Fruit fly (Drosophila melanogaster) whole organism, embryonic: ENCODE data around the gene CG10660.

Experiments
- Bteb2 ChIP-seq: fragments of 200-800 bp; sonication (Bioruptor generic); optimal IDR thresholded peaks from 2 replicates; lab custom pipeline; 2016; ENCODE audit warnings: missing biosample characterization, missing genetic modification characterization
- CG32772 ChIP-seq: fragments of 200-800 bp; sonication (Bioruptor generic); IDR thresholded peaks from 2 replicates; pipeline ENCODE4 v1.3.6; 2022; ENCODE audit warnings: missing biosample characterization, missing genetic modification characterization
- CG33557 ChIP-seq: fragments of 200-800 bp; sonication (Bioruptor generic); optimal IDR thresholded peaks from 2 replicates; lab custom pipeline; 2019; ENCODE audit warnings: missing biosample characterization, mild to moderate bottlenecking, missing genetic modification characterization, moderate library complexity
- CG8478 ChIP-seq: fragments of >200 bp; optimal IDR thresholded peaks from 2 replicates; lab custom pipeline; 2018
- Lhr ChIP-seq: fragments of 200-800 bp; sonication (Bioruptor generic); optimal IDR thresholded peaks from 3 replicates; lab custom pipeline; 2017; ENCODE audit warnings: mild to moderate bottlenecking, missing biosample characterization, missing genetic modification reagents, missing genetic modification characterization

DNA sequence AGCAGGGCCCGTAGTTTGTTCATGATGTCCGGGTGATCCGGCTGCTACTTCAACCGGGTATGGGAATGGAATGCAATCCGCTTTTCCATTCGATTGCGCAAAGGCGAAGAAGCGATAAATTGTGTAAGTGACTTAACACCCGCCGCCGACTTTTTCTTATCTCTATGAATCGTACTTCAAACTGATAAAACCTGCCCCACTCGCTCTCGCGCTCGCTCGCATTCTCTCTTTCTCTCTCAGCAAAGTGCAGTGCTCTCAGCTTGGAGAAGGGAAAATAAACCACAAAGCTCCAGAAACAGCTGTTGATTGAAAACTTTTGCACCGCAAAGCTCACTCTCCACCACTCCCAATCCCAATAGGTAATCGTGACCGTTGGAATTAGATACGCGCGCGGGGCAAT, 524 bp downstream of the CG10660 start:
- TF ChIP-seq CG33557 (GFP tag; lab: Kevin White, UChicago), result no peak
- no peak for TF ChIP-seq Bteb2
- no peak for TF ChIP-seq CG8478 (lab: Kevin White, UChicago)
- no peak for TF ChIP-seq Lhr
- no peak for TF ChIP-seq CG32772 (GFP tag; lab: Robert Waterston, UW)
